Worm (Caenorhabditis elegans) whole organism, L4 larva: ENCODE measurements around the gene C17H11.4.

Experiments used
- D1046.2 ChIP-seq: fragments of 200-800 bp; sonication (Bioruptor generic); IDR thresholded peaks from 2 replicates; pipeline ENCODE4 v1.3.6; 2022; ENCODE audit warnings: missing genetic modification characterization, missing compliant biosample characterization
- F10B5.3 ChIP-seq: sonication (generic microtip); optimal IDR thresholded peaks from 2 replicates; lab custom pipeline; 2016; ENCODE audit warnings: mild to moderate bottlenecking, missing genetic modification characterization, missing compliant biosample characterization
- F26F4.8 ChIP-seq: fragments of 200-800 bp; sonication (Bioruptor generic); conservative IDR thresholded peaks from 2 replicates; pipeline ENCODE4 v1.3.6; 2022; ENCODE audit warnings: missing genetic modification characterization, missing compliant biosample characterization
- F37D6.2 ChIP-seq: sonication (generic microtip); optimal IDR thresholded peaks from 2 replicates; lab custom pipeline; 2016; ENCODE audit warnings: mild to moderate bottlenecking, missing genetic modification characterization, missing compliant biosample characterization
- F44E2.7 ChIP-seq: fragments of 200-800 bp; sonication (Bioruptor generic); IDR thresholded peaks from 2 replicates; pipeline ENCODE4 v2.1.2; 2022; ENCODE audit warnings: missing genetic modification characterization, missing compliant biosample characterization
- F49E8.2 ChIP-seq: sonication (generic microtip); optimal IDR thresholded peaks from 2 replicates; lab custom pipeline; 2016; ENCODE audit warnings: missing compliant biosample characterization, mild to moderate bottlenecking, missing genetic modification characterization, borderline replicate concordance
- T20F7.1 ChIP-seq: fragments of 200-800 bp; sonication (Bioruptor generic); optimal IDR thresholded peaks from 2 replicates; lab custom pipeline; 2018; ENCODE audit warnings: mild to moderate bottlenecking, missing genetic modification characterization, missing compliant biosample characterization
- Y48G9A.11 ChIP-seq: fragments of 200-800 bp; sonication (Bioruptor generic); IDR thresholded peaks from 2 replicates; pipeline ENCODE4 v1.3.6; 2022; ENCODE audit warnings: missing genetic modification reagents, missing genetic modification characterization, missing compliant biosample characterization
- Y5F2A.4 ChIP-seq: fragments of 200-800 bp; sonication (Bioruptor generic); optimal IDR thresholded peaks from 2 replicates; lab custom pipeline; 2018; ENCODE audit warnings: mild to moderate bottlenecking, missing genetic modification characterization, missing compliant biosample characterization
- Y75B8A.6 ChIP-seq: fragments of 200-800 bp; sonication (Bioruptor generic); IDR thresholded peaks from 2 replicates; pipeline ENCODE4 v1.3.6; 2022; ENCODE audit warnings: missing genetic modification reagents, missing genetic modification characterization, missing compliant biosample characterization
- ZK337.2 ChIP-seq: fragments of 200-800 bp; sonication (Bioruptor generic); IDR thresholded peaks from 2 replicates; pipeline ENCODE4 v1.3.6; 2022; ENCODE audit warnings: missing genetic modification reagents, missing genetic modification characterization, missing compliant biosample characterization
- aha-1 ChIP-seq: fragments of 150-350 bp; peaks from one replicate; lab custom pipeline; 2014; ENCODE audit warnings: missing biosample characterization, missing genetic modification characterization
- ama-1 ChIP-seq: fragments of 150-350 bp; optimal IDR thresholded peaks from 2 replicates; lab custom pipeline; 2014; ENCODE audit warnings: inconsistent platforms, mixed read lengths
- attf-4 ChIP-seq: sonication (generic microtip); optimal IDR thresholded peaks from 3 replicates; lab custom pipeline; 2017; ENCODE audit warnings: missing biosample characterization, missing genetic modification characterization
- ceh-20 ChIP-seq: fragments of 200-800 bp; sonication (Bioruptor generic); IDR thresholded peaks from 2 replicates; pipeline ENCODE4 v1.3.6; 2022; ENCODE audit warnings: missing genetic modification reagents, missing genetic modification characterization, missing compliant biosample characterization
- ceh-44 ChIP-seq: fragments of 200-800 bp; sonication (Bioruptor generic); IDR thresholded peaks from 2 replicates; pipeline ENCODE4 v1.3.6; 2022; ENCODE audit warnings: missing genetic modification reagents, missing genetic modification characterization, missing compliant biosample characterization
- ceh-82 ChIP-seq: sonication (generic microtip); optimal IDR thresholded peaks from 2 replicates; lab custom pipeline; 2017; ENCODE audit warnings: missing biosample characterization, missing genetic modification characterization
- cey-2 ChIP-seq: sonication (generic microtip); optimal IDR thresholded peaks from 3 replicates; lab custom pipeline; 2017; ENCODE audit warnings: missing genetic modification characterization, mild to moderate bottlenecking, missing compliant biosample characterization, antibody characterized with exemption, borderline replicate concordance; ENCODE audit not compliant: insufficient read depth
- daf-19 ChIP-seq: fragments of 200-800 bp; sonication (Bioruptor generic); conservative IDR thresholded peaks from 2 replicates; pipeline ENCODE4 v1.3.6; 2022; ENCODE audit warnings: missing genetic modification characterization, missing compliant biosample characterization
- dmd-8 ChIP-seq: fragments of 200-800 bp; sonication (Bioruptor generic); IDR thresholded peaks from 2 replicates; pipeline ENCODE4 v1.3.6; 2022; ENCODE audit warnings: missing genetic modification characterization, missing compliant biosample characterization
- dpl-1 ChIP-seq: fragments of 150-350 bp; optimal IDR thresholded peaks from 2 replicates; lab custom pipeline; 2014; ENCODE audit warnings: missing biosample characterization, missing genetic modification reagents, missing genetic modification characterization
- duxl-1 ChIP-seq: sonication (generic microtip); optimal IDR thresholded peaks from 2 replicates; lab custom pipeline; 2016; ENCODE audit warnings: mild to moderate bottlenecking, missing genetic modification characterization, moderate library complexity, missing compliant biosample characterization; ENCODE audit not compliant: poor library complexity
- dve-1 ChIP-seq: sonication (generic microtip); optimal IDR thresholded peaks from 2 replicates; lab custom pipeline; 2017; ENCODE audit warnings: antibody characterized with exemption, mild to moderate bottlenecking, missing genetic modification characterization, missing compliant biosample characterization; ENCODE audit not compliant: insufficient read depth
- egl-43 ChIP-seq: fragments of 200-800 bp; sonication (Bioruptor generic); IDR thresholded peaks from 2 replicates; pipeline ENCODE4 v1.3.6; 2022; ENCODE audit warnings: missing genetic modification reagents, missing genetic modification characterization, missing compliant biosample characterization
- fkh-10 ChIP-seq: fragments of 150-350 bp; optimal IDR thresholded peaks from 2 replicates; lab custom pipeline; 2014; ENCODE audit warnings: missing biosample characterization, missing genetic modification reagents, missing genetic modification characterization
- fos-1 ChIP-seq: fragments of 150-350 bp; optimal IDR thresholded peaks from 2 replicates; lab custom pipeline; 2014; ENCODE audit warnings: missing biosample characterization, missing genetic modification characterization
- hlh-11 ChIP-seq: fragments of 200-800 bp; sonication (Bioruptor generic); optimal IDR thresholded peaks from 2 replicates; lab custom pipeline; 2018; ENCODE audit warnings: mild to moderate bottlenecking, missing genetic modification characterization, missing compliant biosample characterization
- hlh-30 ChIP-seq: sonication (generic microtip); optimal IDR thresholded peaks from 2 replicates; lab custom pipeline; 2017; ENCODE audit warnings: antibody characterized with exemption, mild to moderate bottlenecking, missing genetic modification characterization, missing compliant biosample characterization; ENCODE audit not compliant: insufficient read depth
- hmg-1.1 ChIP-seq: fragments of 200-800 bp; sonication (Bioruptor generic); IDR thresholded peaks from 2 replicates; pipeline ENCODE4 v1.3.6; 2022; ENCODE audit warnings: missing genetic modification reagents, missing genetic modification characterization, missing compliant biosample characterization
- jun-1 ChIP-seq: fragments of 150-350 bp; optimal IDR thresholded peaks from 2 replicates; lab custom pipeline; 2014; ENCODE audit warnings: missing biosample characterization, missing genetic modification reagents, missing genetic modification characterization
- lin-1 ChIP-seq: fragments of 200-800 bp; sonication (Bioruptor generic); IDR thresholded peaks from 2 replicates; pipeline ENCODE4 v1.3.6; 2022; ENCODE audit warnings: missing genetic modification reagents, missing genetic modification characterization, missing compliant biosample characterization
- lin-29 ChIP-seq: fragments of 200-800 bp; sonication (Bioruptor generic); IDR thresholded peaks from 2 replicates; pipeline ENCODE4 v1.3.6; 2022; ENCODE audit warnings: missing genetic modification reagents, missing genetic modification characterization, missing compliant biosample characterization
- lin-38 ChIP-seq: fragments of 200-800 bp; sonication (Bioruptor generic); IDR thresholded peaks from 2 replicates; pipeline ENCODE4 v1.3.6; 2022; ENCODE audit warnings: missing genetic modification reagents, missing genetic modification characterization, missing compliant biosample characterization
- lir-3 ChIP-seq: sonication (generic microtip); optimal IDR thresholded peaks from 2 replicates; lab custom pipeline; 2016; ENCODE audit warnings: mild to moderate bottlenecking, missing genetic modification characterization, missing compliant biosample characterization
- lsy-2 ChIP-seq, 2 experiments: fragments of 150-350 bp in 1 of 2; sonication (generic microtip) in 1 of 2; optimal IDR thresholded peaks; 2 replicates each; lab custom pipeline; 2014 to 2017; ENCODE audit warnings: missing biosample characterization in 2 of 2, missing genetic modification characterization in 2 of 2
- madf-9 ChIP-seq: fragments of 200-800 bp; sonication (Bioruptor generic); conservative IDR thresholded peaks from 2 replicates; pipeline ENCODE4 v1.3.6; 2022; ENCODE audit warnings: missing genetic modification reagents, missing genetic modification characterization, missing compliant biosample characterization
- mdl-1 ChIP-seq, 2 experiments: fragments of 150-350 bp in 1 of 2; sonication (generic microtip) in 1 of 2; optimal IDR thresholded peaks; 2 replicates each; lab custom pipeline; 2014 to 2017; ENCODE audit warnings: missing biosample characterization in 2 of 2, missing genetic modification characterization in 2 of 2
- mdt-29 ChIP-seq: fragments of 200-800 bp; sonication (Bioruptor generic); IDR thresholded peaks from 2 replicates; pipeline ENCODE4 v1.3.6; 2022; ENCODE audit warnings: missing genetic modification reagents, missing genetic modification characterization, missing compliant biosample characterization
- mep-1 ChIP-seq: fragments of 150-350 bp; sonication (generic microtip); optimal IDR thresholded peaks from 3 replicates; lab custom pipeline; 2014; ENCODE audit warnings: missing biosample characterization, missing genetic modification characterization
- nhr-10 ChIP-seq: fragments of 150-350 bp; optimal IDR thresholded peaks from 2 replicates; lab custom pipeline; 2014; ENCODE audit warnings: missing biosample characterization, missing genetic modification characterization
- nhr-237 ChIP-seq: sonication (generic microtip); optimal IDR thresholded peaks from 2 replicates; lab custom pipeline; 2017; ENCODE audit warnings: missing biosample characterization, missing genetic modification characterization
- nhr-28 ChIP-seq: fragments of 150-350 bp; optimal IDR thresholded peaks from 2 replicates; lab custom pipeline; 2014; ENCODE audit warnings: missing biosample characterization, missing genetic modification characterization
- pqm-1 ChIP-seq: sonication (generic microtip); optimal IDR thresholded peaks from 2 replicates; lab custom pipeline; 2017; ENCODE audit warnings: missing biosample characterization, missing genetic modification characterization
- saeg-2 ChIP-seq: fragments of 200-800 bp; sonication (Bioruptor generic); IDR thresholded peaks from 2 replicates; pipeline ENCODE4 v1.3.6; 2022; ENCODE audit warnings: missing genetic modification reagents, missing genetic modification characterization, missing compliant biosample characterization
- sdz-12 ChIP-seq: fragments of 200-800 bp; sonication (Bioruptor generic); optimal IDR thresholded peaks from 2 replicates; lab custom pipeline; 2018; ENCODE audit warnings: mild to moderate bottlenecking, missing genetic modification characterization, missing compliant biosample characterization
- snpc-4 ChIP-seq: fragments of 150-350 bp; optimal IDR thresholded peaks from 2 replicates; lab custom pipeline; 2014; ENCODE audit warnings: missing biosample characterization, missing genetic modification characterization
- tag-97 ChIP-seq: fragments of 200-800 bp; sonication (Bioruptor generic); IDR thresholded peaks from 2 replicates; pipeline ENCODE4 v1.3.6; 2022; ENCODE audit warnings: missing genetic modification characterization, missing compliant biosample characterization
- tra-1 ChIP-seq: fragments of 200-800 bp; sonication (Bioruptor generic); IDR thresholded peaks from 2 replicates; pipeline ENCODE4 v1.3.6; 2022; ENCODE audit warnings: missing genetic modification reagents, missing genetic modification characterization, missing compliant biosample characterization
- unc-62 ChIP-seq, 3 experiments: fragments of 150-350 bp in 1 of 3; sonication (generic microtip); optimal IDR thresholded peaks in 2 of 3; peaks in 1 of 3; 1 replicate in 1 of 3; 2 replicates in 2 of 3; lab custom pipeline; 2014 to 2017; ENCODE audit warnings: missing biosample characterization in 3 of 3, missing genetic modification characterization in 3 of 3, missing genetic modification reagents in 3 of 3, missing genotype in 1 of 3
- zag-1 ChIP-seq: fragments of 150-350 bp; optimal IDR thresholded peaks from 2 replicates; lab custom pipeline; 2014; ENCODE audit warnings: missing biosample characterization, missing genetic modification characterization
- zfp-2 ChIP-seq: sonication (generic microtip); optimal IDR thresholded peaks from 2 replicates; lab custom pipeline; 2016; ENCODE audit warnings: mild to moderate bottlenecking, missing genetic modification characterization, missing compliant biosample characterization
- zip-11 ChIP-seq: fragments of 200-800 bp; sonication (Bioruptor generic); IDR thresholded peaks from 2 replicates; pipeline ENCODE4 v1.3.6; 2022; ENCODE audit warnings: missing genetic modification characterization, missing compliant biosample characterization

Gene C17H11.4

DNA sequence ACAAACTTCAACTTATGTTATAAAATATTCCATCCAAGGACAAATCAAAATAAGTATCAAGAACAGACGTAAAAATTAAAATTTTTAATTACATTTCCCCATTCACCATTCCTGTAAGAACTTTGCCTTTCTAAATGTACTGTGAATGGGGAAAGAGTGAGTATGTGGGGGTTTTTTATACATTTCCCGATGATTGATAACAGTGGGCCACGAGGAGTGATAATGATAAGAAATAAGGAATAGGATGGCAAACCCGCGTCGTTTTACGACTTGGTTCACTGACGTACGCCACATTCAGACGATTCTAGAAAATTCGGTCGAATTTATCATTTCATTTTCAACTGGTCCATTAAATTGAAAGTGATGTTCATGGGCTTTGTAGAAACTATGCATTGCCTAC is 29.6 kb upstream of the C17H11.4 start, which contains the start of gene cdd-1 (continued):
- no peak for TF ChIP-seq lir-3 (tag; lab: Kevin White, UChicago)
- TF ChIP-seq D1046.2 (GFP tag; lab: Robert Waterston, UW): no peak
- TF ChIP-seq mep-1 (tag; lab: Kevin White, UChicago): peak; percentile 54
- no peak for TF ChIP-seq egl-43 (GFP tag; lab: Robert Waterston, UW)
- peak; percentile 73 for TF ChIP-seq ceh-20 (GFP tag; lab: Robert Waterston, UW)
- TF ChIP-seq dve-1 (tag; lab: Kevin White, UChicago): peak; percentile 75
- TF ChIP-seq lin-1 (GFP tag; lab: Robert Waterston, UW): peak; percentile 61; the same call in 1 of the 2 replicates
- TF ChIP-seq zip-11 (GFP tag; lab: Robert Waterston, UW): no peak
- no peak for TF ChIP-seq jun-1 (tag; lab: Kevin White, UChicago)
- TF ChIP-seq saeg-2 (GFP tag; lab: Robert Waterston, UW): no peak
- TF ChIP-seq F44E2.7 (GFP tag; lab: Robert Waterston, UW): no peak
- TF ChIP-seq fkh-10 (GFP tag; lab: Kevin White, UChicago): no peak
- no peak for TF ChIP-seq F26F4.8
- TF ChIP-seq attf-4 (tag; lab: Kevin White, UChicago): no peak
- TF ChIP-seq Y5F2A.4: no peak
- no peak for TF ChIP-seq snpc-4 (tag; lab: Kevin White, UChicago)
- TF ChIP-seq lin-38 (GFP tag; lab: Robert Waterston, UW): no peak
- TF ChIP-seq daf-19 (GFP tag; lab: Robert Waterston, UW): no peak
- TF ChIP-seq ZK337.2 (GFP tag; lab: Robert Waterston, UW): no peak
- peak; percentile 64 for TF ChIP-seq hlh-30
- TF ChIP-seq cey-2 (tag; lab: Kevin White, UChicago): no peak
- TF ChIP-seq Y75B8A.6 (GFP tag; lab: Robert Waterston, UW): no peak
- no peak for TF ChIP-seq duxl-1 (tag; lab: Kevin White, UChicago)
- no peak for TF ChIP-seq dmd-8 (GFP tag; lab: Robert Waterston, UW)
- TF ChIP-seq nhr-237: no peak
- TF ChIP-seq ceh-44 (GFP tag; lab: Robert Waterston, UW): no peak
- peak in 1 of 2 experiments; percentile 47 for TF ChIP-seq unc-62 (GFP tag; optimal IDR thresholded peaks at IDR 0.05 in 1 of 2; lab: Kevin White, UChicago)
- TF ChIP-seq unc-62 (tag; optimal IDR thresholded peaks at IDR 0.05; lab: Kevin White, UChicago): no peak
- TF ChIP-seq Y48G9A.11 (GFP tag; lab: Robert Waterston, UW): no peak
- no peak for TF ChIP-seq nhr-10 (tag; lab: Kevin White, UChicago)
- TF ChIP-seq lin-29 (GFP tag; lab: Robert Waterston, UW): no peak
- no peak for TF ChIP-seq aha-1 (tag; lab: Kevin White, UChicago)
- peak in 1 of 2 experiments; percentile 67 for TF ChIP-seq mdl-1 (tag; optimal IDR thresholded peaks at IDR 0.05; lab: Kevin White, UChicago)
- no peak for TF ChIP-seq sdz-12
- TF ChIP-seq ama-1 (lab: Kevin White, UChicago): no peak
- TF ChIP-seq hmg-1.1 (GFP tag; lab: Robert Waterston, UW): no peak
- peak; percentile 40 for TF ChIP-seq T20F7.1
- no peak for TF ChIP-seq tag-97 (GFP tag; lab: Robert Waterston, UW)
- TF ChIP-seq F10B5.3 (tag; lab: Kevin White, UChicago): no peak
- no peak for TF ChIP-seq tra-1 (GFP tag; lab: Robert Waterston, UW)
- no peak for TF ChIP-seq F49E8.2
- TF ChIP-seq hlh-11 (tag; lab: Kevin White, UChicago): peak; percentile 71
- no peak for TF ChIP-seq ceh-82 (tag; lab: Kevin White, UChicago)
- no peak for TF ChIP-seq zfp-2 (tag; lab: Kevin White, UChicago)
- peak; percentile 78 for TF ChIP-seq mdt-29
- TF ChIP-seq dpl-1 (GFP tag; lab: Kevin White, UChicago): no peak
- peak; percentile 53 for TF ChIP-seq nhr-28 (tag; lab: Kevin White, UChicago)
- TF ChIP-seq pqm-1 (tag; lab: Kevin White, UChicago): peak; percentile 36
- TF ChIP-seq madf-9: no peak
- no peak for TF ChIP-seq F37D6.2 (tag; lab: Kevin White, UChicago)
- TF ChIP-seq zag-1 (tag; lab: Kevin White, UChicago): no peak
- TF ChIP-seq lsy-2 (tag; optimal IDR thresholded peaks at IDR 0.05; lab: Kevin White, UChicago): peak in 1 of 2 experiments; percentile 45
- no peak for TF ChIP-seq fos-1 (tag; lab: Kevin White, UChicago)
